Worm (Caenorhabditis elegans) whole organism, young adult: ENCODE data around the gene srj-1.

ENCODE experiments used
- B0261.1 ChIP-seq: sonication (generic microtip); optimal IDR thresholded peaks from 2 replicates; lab custom pipeline; 2016; ENCODE audit warnings: mild to moderate bottlenecking, missing genetic modification characterization, moderate library complexity, missing compliant biosample characterization
- B0336.3 ChIP-seq: fragments of 200-800 bp; sonication (Bioruptor generic); IDR thresholded peaks from 2 replicates; pipeline ENCODE4 v1.3.6; 2022; ENCODE audit warnings: missing genetic modification characterization, missing compliant biosample characterization
- F10E7.11 ChIP-seq: sonication (generic microtip); optimal IDR thresholded peaks from 2 replicates; lab custom pipeline; 2017; ENCODE audit warnings: mild to moderate bottlenecking, missing genetic modification characterization, moderate library complexity, missing compliant biosample characterization
- F33H1.4 ChIP-seq: fragments of 200-800 bp; sonication (Bioruptor generic); IDR thresholded peaks from 2 replicates; pipeline ENCODE4 v1.3.6; 2022; ENCODE audit warnings: missing genetic modification reagents, missing genetic modification characterization, missing compliant biosample characterization
- F37B4.10 ChIP-seq: fragments of 200-800 bp; sonication (Bioruptor generic); IDR thresholded peaks from 2 replicates; pipeline ENCODE4 v1.3.6; 2022; ENCODE audit warnings: missing genetic modification characterization, missing compliant biosample characterization
- F49E8.2 ChIP-seq: sonication (generic microtip); optimal IDR thresholded peaks from 3 replicates; lab custom pipeline; 2017; ENCODE audit warnings: missing genetic modification characterization, mild to moderate bottlenecking, missing compliant biosample characterization, antibody characterized with exemption, moderate library complexity; ENCODE audit not compliant: insufficient read depth
- F57A8.1 ChIP-seq: fragments of 200-800 bp; sonication (Bioruptor generic); optimal IDR thresholded peaks from 2 replicates; lab custom pipeline; 2018; ENCODE audit warnings: mild to moderate bottlenecking, missing genetic modification characterization, moderate library complexity, missing compliant biosample characterization
- Y67H2A.10 ChIP-seq: fragments of 200-800 bp; sonication (Bioruptor generic); conservative IDR thresholded peaks from 2 replicates; pipeline ENCODE4 v1.3.6; 2022; ENCODE audit warnings: missing genetic modification reagents, missing genetic modification characterization, missing compliant biosample characterization
- ZK185.1 ChIP-seq: sonication (generic microtip); optimal IDR thresholded peaks from 2 replicates; lab custom pipeline; 2016; ENCODE audit warnings: mild to moderate bottlenecking, missing genetic modification characterization, missing compliant biosample characterization; ENCODE audit not compliant: poor library complexity, severe bottlenecking
- akir-1 ChIP-seq: fragments of 200-800 bp; sonication (Bioruptor generic); optimal IDR thresholded peaks from 2 replicates; lab custom pipeline; 2018; ENCODE audit warnings: mild to moderate bottlenecking, missing genetic modification characterization, moderate library complexity, missing compliant biosample characterization
- athp-1 ChIP-seq: sonication (generic microtip); optimal IDR thresholded peaks from 2 replicates; lab custom pipeline; 2017; ENCODE audit warnings: mild to moderate bottlenecking, missing genetic modification characterization, missing compliant biosample characterization
- cebp-2 ChIP-seq: fragments of 200-800 bp; sonication (Bioruptor generic); IDR thresholded peaks from 2 replicates; pipeline ENCODE4 v1.3.6; 2022; ENCODE audit warnings: missing genetic modification characterization, missing compliant biosample characterization
- die-1 ChIP-seq: sonication (generic microtip); optimal IDR thresholded peaks from 2 replicates; lab custom pipeline; 2016; ENCODE audit warnings: missing genotype, mild to moderate bottlenecking, missing genetic modification characterization, missing compliant biosample characterization
- dox-1 ChIP-seq: fragments of 200-800 bp; sonication (Bioruptor generic); IDR thresholded peaks from 2 replicates; pipeline ENCODE4 v1.3.6; 2022; ENCODE audit warnings: missing genetic modification reagents, missing genetic modification characterization, missing compliant biosample characterization
- ekl-4 ChIP-seq: fragments of 200-800 bp; sonication (Bioruptor generic); IDR thresholded peaks from 2 replicates; pipeline ENCODE4 v1.3.6; 2022; ENCODE audit warnings: missing genetic modification reagents, missing genetic modification characterization, missing compliant biosample characterization
- ets-4 ChIP-seq: fragments of 200-800 bp; sonication (Bioruptor generic); optimal IDR thresholded peaks from 2 replicates; lab custom pipeline; 2018; ENCODE audit warnings: mild to moderate bottlenecking, missing genetic modification characterization, missing compliant biosample characterization
- him-1 ChIP-seq: sonication (generic microtip); optimal IDR thresholded peaks from 2 replicates; lab custom pipeline; 2016; ENCODE audit warnings: missing genotype, missing genetic modification reagents, missing genetic modification characterization, missing compliant biosample characterization
- hrde-1 ChIP-seq: sonication (generic microtip); optimal IDR thresholded peaks from 2 replicates; lab custom pipeline; 2016; ENCODE audit warnings: missing genetic modification characterization, mild to moderate bottlenecking, missing compliant biosample characterization, moderate library complexity, missing genotype, missing genetic modification reagents, borderline replicate concordance
- let-526 ChIP-seq: fragments of 200-800 bp; sonication (Bioruptor generic); IDR thresholded peaks from 2 replicates; pipeline ENCODE4 v1.3.6; 2022; ENCODE audit warnings: missing genetic modification reagents, missing genetic modification characterization, missing compliant biosample characterization
- lin-26 ChIP-seq: fragments of 200-800 bp; sonication (Bioruptor generic); IDR thresholded peaks from 2 replicates; pipeline ENCODE4 v1.3.6; 2022; ENCODE audit warnings: missing genetic modification reagents, missing genetic modification characterization, missing compliant biosample characterization
- lin-54 ChIP-seq: fragments of 200-800 bp; sonication (Bioruptor generic); optimal IDR thresholded peaks from 2 replicates; lab custom pipeline; 2018; ENCODE audit warnings: mild to moderate bottlenecking, missing genetic modification characterization, missing compliant biosample characterization
- madf-10 ChIP-seq: sonication (generic microtip); optimal IDR thresholded peaks from 2 replicates; lab custom pipeline; 2016; ENCODE audit warnings: mild to moderate bottlenecking, missing genetic modification characterization, missing compliant biosample characterization
- madf-6 ChIP-seq: fragments of 200-800 bp; sonication (Bioruptor generic); IDR thresholded peaks from 2 replicates; pipeline ENCODE4 v1.3.6; 2022; ENCODE audit warnings: missing genetic modification reagents, missing genetic modification characterization, missing compliant biosample characterization
- mel-28 ChIP-seq: sonication (generic microtip); optimal IDR thresholded peaks from 2 replicates; lab custom pipeline; 2016; ENCODE audit warnings: borderline replicate concordance, mild to moderate bottlenecking, missing genetic modification characterization, missing compliant biosample characterization
- mes-4 ChIP-seq: sonication (generic microtip); optimal IDR thresholded peaks from 2 replicates; lab custom pipeline; 2016; ENCODE audit warnings: missing genotype, missing genetic modification characterization, missing compliant biosample characterization
- nfya-1 ChIP-seq: sonication (generic microtip); optimal IDR thresholded peaks from 2 replicates; lab custom pipeline; 2017; ENCODE audit warnings: antibody characterized with exemption, missing compliant biosample characterization, missing genetic modification characterization, borderline replicate concordance; ENCODE audit not compliant: insufficient read depth
- pha-4 ChIP-seq: fragments of 150-350 bp; sonication (generic microtip); optimal IDR thresholded peaks from 2 replicates; lab custom pipeline; 2014; ENCODE audit warnings: missing biosample characterization, missing genetic modification reagents, missing genetic modification characterization
- rcor-1 ChIP-seq: fragments of 200-800 bp; sonication (Bioruptor generic); IDR thresholded peaks from 2 replicates; pipeline ENCODE4 v1.3.6; 2022; ENCODE audit warnings: missing genetic modification reagents, missing genetic modification characterization, missing compliant biosample characterization
- rpc-1 ChIP-seq, 2 experiments: fragments of 150-350 bp in 1 of 2; sonication (generic microtip) in 1 of 2; optimal IDR thresholded peaks; 2 replicates each; lab custom pipeline; 2014 to 2018; ENCODE audit warnings: missing biosample characterization in 1 of 2, missing genetic modification characterization in 1 of 2, missing genetic modification reagents in 1 of 2, missing genotype in 1 of 2
- sea-2 ChIP-seq: fragments of 200-800 bp; sonication (Bioruptor generic); IDR thresholded peaks from 2 replicates; pipeline ENCODE4 v1.3.6; 2022; ENCODE audit warnings: missing genetic modification characterization, missing compliant biosample characterization
- somi-1 ChIP-seq: fragments of 200-800 bp; sonication (Bioruptor generic); optimal IDR thresholded peaks from 2 replicates; lab custom pipeline; 2018; ENCODE audit warnings: mild to moderate bottlenecking, missing genetic modification characterization, missing compliant biosample characterization
- sptf-2 ChIP-seq: fragments of 200-800 bp; sonication (Bioruptor generic); optimal IDR thresholded peaks from 2 replicates; lab custom pipeline; 2018; ENCODE audit warnings: mild to moderate bottlenecking, missing genetic modification characterization, missing compliant biosample characterization
- tbx-9 ChIP-seq: sonication (generic microtip); optimal IDR thresholded peaks from 2 replicates; lab custom pipeline; 2016; ENCODE audit warnings: borderline replicate concordance, missing genetic modification characterization, inconsistent platforms, missing compliant biosample characterization
- unc-62 ChIP-seq: fragments of 150-350 bp; optimal IDR thresholded peaks from 2 replicates; lab custom pipeline; 2014; ENCODE audit warnings: missing biosample characterization, missing genetic modification reagents, missing genetic modification characterization
- ztf-28 ChIP-seq: fragments of 200-800 bp; sonication (Bioruptor generic); IDR thresholded peaks from 2 replicates; pipeline ENCODE4 v1.3.6; 2022; ENCODE audit warnings: missing genetic modification reagents, missing genetic modification characterization, missing compliant biosample characterization

Gene srj-1

ce11 chrIV:11928388-11928787, 36.8 kb downstream of the srj-1 start (continued):
- peak; percentile 16 for TF ChIP-seq athp-1 (tag; lab: Kevin White, UChicago)
- 0 out of 2 replicates have a peak, but pooled peaks have one; percentile 36 for TF ChIP-seq F33H1.4 (GFP tag; lab: Robert Waterston, UW)
- TF ChIP-seq rcor-1: 0 out of 2 replicates have a peak, but pooled peaks have one; percentile 44
- TF ChIP-seq him-1: peak; percentile 90
- TF ChIP-seq dox-1 (GFP tag; lab: Robert Waterston, UW): peak; percentile 79; the same call in 1 of the 2 replicates
- TF ChIP-seq ZK185.1 (tag; lab: Kevin White, UChicago): peak; percentile 59
- peak; percentile 12 for TF ChIP-seq madf-10 (tag; lab: Kevin White, UChicago)
- peak; percentile 63 for TF ChIP-seq madf-6 (GFP tag; lab: Robert Waterston, UW)
- no peak for TF ChIP-seq mel-28 (tag; lab: Kevin White, UChicago)
- TF ChIP-seq unc-62 (GFP tag; lab: Kevin White, UChicago): no peak
- TF ChIP-seq akir-1: no peak
- TF ChIP-seq let-526 (GFP tag; lab: Robert Waterston, UW): 0 out of 2 replicates have a peak, but pooled peaks have one; percentile 33
- peak; percentile 87 for TF ChIP-seq B0261.1 (tag; lab: Kevin White, UChicago)
- no peak for TF ChIP-seq ekl-4 (GFP tag; lab: Robert Waterston, UW)
- no peak for TF ChIP-seq ztf-28 (GFP tag; lab: Robert Waterston, UW)
- TF ChIP-seq die-1: peak; percentile 63
- peak; percentile 51; the same call in 1 of the 2 replicates for TF ChIP-seq lin-26
- TF ChIP-seq F37B4.10: no peak

- TF ChIP-seq cebp-2 (GFP tag; lab: Robert Waterston, UW): no peak
- TF ChIP-seq mes-4 (tag; lab: Kevin White, UChicago): no peak
- TF ChIP-seq die-1: no peak
- no peak for TF ChIP-seq sptf-2
- TF ChIP-seq Y67H2A.10 (GFP tag; lab: Robert Waterston, UW): no peak
- no peak for TF ChIP-seq hrde-1 (tag; lab: Kevin White, UChicago)
- no peak for TF ChIP-seq B0261.1 (tag; lab: Kevin White, UChicago)
- no peak for TF ChIP-seq ztf-28 (GFP tag; lab: Robert Waterston, UW)
- TF ChIP-seq, all 124 proteins: peak for 0
Observed at ce11 chrIV:11925346-11926075, 39.7 kb downstream of the srj-1 start, which contains the start of the genes srlf-33 and srlf-32. srlf-33 (minus strand) TSS chrIV:11925446. srlf-32 (plus strand) TSS chrIV:11926025.

DNA sequence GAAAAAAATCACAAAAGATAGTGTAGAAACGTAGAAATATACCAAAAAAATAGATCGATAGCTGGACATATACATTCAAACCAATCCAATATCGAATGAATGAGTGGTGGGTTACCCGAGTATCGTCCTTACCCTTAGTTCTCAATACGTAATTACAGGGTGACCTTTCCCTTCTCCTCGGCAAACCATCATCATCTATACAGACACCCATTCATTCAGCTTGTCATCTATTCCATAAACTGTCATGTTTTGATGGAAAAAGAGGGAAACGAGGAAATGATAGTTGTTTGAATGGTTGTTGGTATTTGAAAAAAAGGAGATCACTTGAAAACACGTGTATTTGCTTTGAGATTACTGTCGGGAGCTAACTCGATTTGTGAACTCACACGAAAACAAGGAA, 41.1 kb downstream of the srj-1 start:
- no peak for TF ChIP-seq ets-4
- TF ChIP-seq B0336.3 (GFP tag; lab: Robert Waterston, UW): no peak
- TF ChIP-seq F57A8.1 (GFP tag; lab: Kevin White, UChicago): no peak
- no peak for TF ChIP-seq sea-2 (GFP tag; lab: Robert Waterston, UW)
- no peak for TF ChIP-seq tbx-9 (tag; lab: Kevin White, UChicago)
- TF ChIP-seq lin-54 (GFP tag; lab: Kevin White, UChicago): no peak
- TF ChIP-seq nfya-1: no peak
- TF ChIP-seq F10E7.11 (tag; lab: Kevin White, UChicago): no peak
- no peak for TF ChIP-seq F49E8.2 (tag; lab: Kevin White, UChicago)
- no peak for TF ChIP-seq rpc-1 (optimal IDR thresholded peaks at IDR 0.05; lab: Kevin White, UChicago)
- no peak for TF ChIP-seq rpc-1 (tag; optimal IDR thresholded peaks at IDR 0.05; lab: Kevin White, UChicago)
- no peak for TF ChIP-seq somi-1 (GFP tag; lab: Kevin White, UChicago)
- TF ChIP-seq B0261.1 (tag; lab: Kevin White, UChicago): no peak
- no peak for TF ChIP-seq pha-4 (tag; lab: Kevin White, UChicago)
- TF ChIP-seq, all 124 proteins: peak for 0
